Fruit fly (Drosophila melanogaster): ENCODE measurements around the gene CG33253.

The CG33253 gene

DNA sequence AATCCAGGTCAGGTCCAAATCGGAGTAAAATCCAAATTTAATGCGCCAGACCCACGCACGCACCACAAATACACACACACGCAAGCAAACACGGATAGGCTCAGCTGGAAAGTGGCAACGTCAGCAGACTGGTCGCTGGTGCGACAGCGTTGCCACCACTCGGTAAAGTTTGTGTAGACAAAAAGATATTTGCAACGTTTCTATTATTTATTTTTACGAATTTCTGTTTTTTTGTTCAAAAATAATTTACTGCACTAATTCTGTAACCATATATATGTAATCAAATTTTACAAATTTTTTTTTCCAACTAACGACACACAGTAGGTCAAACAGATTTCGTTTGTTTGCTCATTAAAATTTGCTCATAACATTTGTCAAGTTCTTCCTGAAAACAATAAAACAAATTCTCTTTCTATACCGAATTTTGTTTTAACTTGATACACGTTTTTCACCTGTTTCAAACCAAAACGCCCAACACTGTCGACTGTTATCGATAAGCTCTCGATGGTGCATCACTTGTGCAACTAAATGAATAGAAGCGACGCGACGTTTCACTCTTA is 3.4 kb upstream of the CG33253 start, which contains the start of the genes CG7556 and CG7453 (continued):
- TF ChIP-seq CHES-1-like (GFP tag; optimal IDR thresholded peaks at IDR 0.05), result peak; percentile 82
- TF ChIP-seq stwl (tag; optimal IDR thresholded peaks at IDR 0.05), result peak; percentile 2
- TF ChIP-seq Dref (GFP tag; IDR thresholded peaks at IDR 0.05), result peak; percentile 54
- 0 out of 2 replicates have a peak, but pooled peaks have one; percentile 16 for TF ChIP-seq al (GFP tag; IDR thresholded peaks at IDR 0.05)
- TF ChIP-seq CG9437 (GFP tag; optimal IDR thresholded peaks at IDR 0.05), result peak; percentile 54
- peak; percentile 74 to 76 for TF ChIP-seq dpn (GFP tag; optimal IDR thresholded peaks at IDR 0.05)
- peak; percentile 33 for TF ChIP-seq sima (GFP tag; optimal IDR thresholded peaks at IDR 0.05)
- no peak for TF ChIP-seq otp (GFP tag; IDR thresholded peaks at IDR 0.05)
- TF ChIP-seq gcm2 (GFP tag; optimal IDR thresholded peaks at IDR 0.05), result no peak
- peak; percentile 64 for TF ChIP-seq zf30C (GFP tag; optimal IDR thresholded peaks at IDR 0.05)
- peak; percentile 74 for TF ChIP-seq lab (GFP tag; optimal IDR thresholded peaks at IDR 0.05)
- TF ChIP-seq CG43689 (GFP tag; IDR thresholded peaks at IDR 0.05), result no peak
- no peak for TF ChIP-seq CG2199 (GFP tag; IDR thresholded peaks at IDR 0.05)
- peak; percentile 54; the same call in 1 of the 2 replicates for TF ChIP-seq sisA (GFP tag; IDR thresholded peaks at IDR 0.05)
- peak; percentile 40 for TF ChIP-seq her (GFP tag; optimal IDR thresholded peaks at IDR 0.05)
- peak; percentile 65 for TF ChIP-seq CG17829 (tag; optimal IDR thresholded peaks at IDR 0.05)
- TF ChIP-seq Meics (GFP tag; optimal IDR thresholded peaks at IDR 0.05), result peak; percentile 73
- TF ChIP-seq gt (GFP tag; IDR thresholded peaks at IDR 0.05), result no peak
- peak; percentile 28; the same call in 1 of the 2 replicates for TF ChIP-seq CG14667 (GFP tag; IDR thresholded peaks at IDR 0.05)
- peak; percentile 92 for TF ChIP-seq Sry-β (GFP tag; optimal IDR thresholded peaks at IDR 0.05)
- TF ChIP-seq z (GFP tag; IDR thresholded peaks at IDR 0.05), result no peak
- TF ChIP-seq lilli (GFP tag; optimal IDR thresholded peaks at IDR 0.05), result peak; percentile 87
- TF ChIP-seq CG42726 (GFP tag; IDR thresholded peaks at IDR 0.05; ENCODE audit: partially characterized antibody), result no peak
- TF ChIP-seq CG7745 (tag; optimal IDR thresholded peaks at IDR 0.05), result no peak
- peak; percentile 70 for TF ChIP-seq PHDP (tag; optimal IDR thresholded peaks at IDR 0.05)
- peak; percentile 22 for TF ChIP-seq zen (tag; optimal IDR thresholded peaks at IDR 0.05)
- TF ChIP-seq Chrac-16 (GFP tag; optimal IDR thresholded peaks at IDR 0.05), result peak; percentile 82
- TF ChIP-seq CG12744 (GFP tag; optimal IDR thresholded peaks at IDR 0.05), result peak; percentile 41
- no peak for TF ChIP-seq tll (GFP tag; optimal IDR thresholded peaks at IDR 0.05)
- TF ChIP-seq CG2712 (tag; optimal IDR thresholded peaks at IDR 0.05), result peak; percentile 80
- no peak for TF ChIP-seq btn (GFP tag; optimal IDR thresholded peaks at IDR 0.05)
- TF ChIP-seq H15 (GFP tag; IDR thresholded peaks at IDR 0.05), result peak; percentile 38; the same call in 1 of the 3 replicates
- peak; percentile 67 for TF ChIP-seq Xrp1 (GFP tag; IDR thresholded peaks at IDR 0.05)
- peak; percentile 41 for TF ChIP-seq pzg (GFP tag; optimal IDR thresholded peaks at IDR 0.05)
- TF ChIP-seq sna (GFP tag; IDR thresholded peaks at IDR 0.05; ENCODE audit: partially characterized antibody), result no peak
- TF ChIP-seq ken (GFP tag; IDR thresholded peaks at IDR 0.05), result peak; percentile 56; the same call in 1 of the 3 replicates
- TF ChIP-seq tio (GFP tag; optimal IDR thresholded peaks at IDR 0.05), result peak; percentile 79
- peak; percentile 66 for TF ChIP-seq Side (GFP tag; optimal IDR thresholded peaks at IDR 0.05)
- no peak for TF ChIP-seq ham (GFP tag; IDR thresholded peaks at IDR 0.05)
- peak; percentile 46 for TF ChIP-seq fd96Cb (tag; optimal IDR thresholded peaks at IDR 0.05)
- no peak for TF ChIP-seq pros (GFP tag; optimal IDR thresholded peaks at IDR 0.05)
- no peak for TF ChIP-seq fru (optimal IDR thresholded peaks at IDR 0.05)
- TF ChIP-seq chinmo (GFP tag; IDR thresholded peaks at IDR 0.05; ENCODE audit: partially characterized antibody), result no peak
- peak; percentile 57 for TF ChIP-seq CG17359 (tag; optimal IDR thresholded peaks at IDR 0.05)
- peak; percentile 19 for TF ChIP-seq eyg (GFP tag; optimal IDR thresholded peaks at IDR 0.05)
- no peak for TF ChIP-seq CG16813 (GFP tag; IDR thresholded peaks at IDR 0.05; ENCODE audit: partially characterized antibody)
- TF ChIP-seq Hr39 (optimal IDR thresholded peaks at IDR 0.05), result no peak
- TF ChIP-seq wor (GFP tag; IDR thresholded peaks at IDR 0.05), result peak; percentile 54; the same call in 1 of the 2 replicates
- TF ChIP-seq CG7271 (tag; optimal IDR thresholded peaks at IDR 0.05), result no peak
- no peak for TF ChIP-seq Gsc (GFP tag; IDR thresholded peaks at IDR 0.05)
- TF ChIP-seq C15 (GFP tag; IDR thresholded peaks at IDR 0.05), result 0 out of 3 replicates have a peak, but pooled peaks have one; percentile 26

All from whole organism, embryonic.